Worm (Caenorhabditis elegans): ENCODE results near the gene R05D8.11.
"Not testable (repeated sequence)": the region's sequence is repeated elsewhere in the genome, so short reads cannot be mapped to it uniquely, and the experiment has no call there.

DNA sequence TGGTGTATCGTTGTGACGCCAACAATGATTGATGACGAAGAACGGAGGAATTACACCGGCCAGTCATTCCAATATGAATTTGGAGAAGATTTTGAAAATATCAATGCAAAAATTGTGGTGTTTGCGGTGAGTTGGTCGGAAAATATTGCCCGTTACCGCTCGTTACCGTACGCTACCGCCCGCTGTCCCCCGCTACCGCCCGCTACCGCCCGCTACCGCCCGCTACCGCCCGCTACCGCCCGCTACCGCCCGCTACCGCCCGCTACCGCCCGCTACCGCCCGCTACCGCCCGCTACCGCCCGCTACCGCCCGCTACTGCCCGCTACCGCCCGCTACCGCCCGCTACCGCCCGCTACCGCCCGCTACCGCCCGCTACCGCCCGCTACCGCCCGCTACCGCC is 3.3 kb downstream of the R05D8.11 start:
- not testable (repeated sequence) for TF ChIP-seq dpl-1 (GFP tag; optimal IDR thresholded peaks at IDR 0.05); let-526 (GFP tag; IDR thresholded peaks at IDR 0.05); chd-7 (tag; optimal IDR thresholded peaks at IDR 0.05); rcor-1 (GFP tag; IDR thresholded peaks at IDR 0.05); ZK185.1 (tag; optimal IDR thresholded peaks at IDR 0.05; ENCODE audit: poor library complexity, severe bottlenecking); B0035.1 (tag; optimal IDR thresholded peaks at IDR 0.05); ama-1 (optimal IDR thresholded peaks at IDR 0.05); ama-1 (GFP tag; optimal IDR thresholded peaks at IDR 0.05); pha-4 (tag; optimal IDR thresholded peaks at IDR 0.05)

All from whole organism, young adult.